Fruit fly (Drosophila melanogaster) whole organism, embryonic: ENCODE data around the gene cv-c.

Experiments used
- B-H1 ChIP-seq: fragments of 200-800 bp; sonication (Bioruptor generic); IDR thresholded peaks from 3 replicates; pipeline ENCODE4 v1.3.6; 2022; ENCODE audit warnings: missing biosample characterization, missing genetic modification characterization
- CG1024 ChIP-seq: fragments of 200-800 bp; sonication (Bioruptor generic); IDR thresholded peaks from 2 replicates; pipeline ENCODE4 v1.3.6; 2022; ENCODE audit warnings: missing biosample characterization, missing genetic modification characterization
- CG10321 ChIP-seq: fragments of 200-800 bp; sonication (Bioruptor generic); IDR thresholded peaks from 2 replicates; pipeline ENCODE4 v1.3.6; 2022; ENCODE audit warnings: missing biosample characterization, missing genetic modification characterization
- CG12299 ChIP-seq: fragments of 200-800 bp; sonication (Bioruptor generic); optimal IDR thresholded peaks from 2 replicates; lab custom pipeline; 2018; ENCODE audit warnings: missing biosample characterization, mild to moderate bottlenecking, missing genetic modification characterization
- CG13123 ChIP-seq: fragments of 200-800 bp; sonication (Bioruptor generic); optimal IDR thresholded peaks from 2 replicates; lab custom pipeline; 2016; ENCODE audit warnings: missing biosample characterization, missing genetic modification characterization
- CG14710 ChIP-seq: fragments of 200-800 bp; sonication (Bioruptor generic); optimal IDR thresholded peaks from 3 replicates; lab custom pipeline; 2019; ENCODE audit warnings: missing biosample characterization, mild to moderate bottlenecking, missing genetic modification characterization, moderate library complexity
- CG17359 ChIP-seq: fragments of 200-800 bp; sonication (Bioruptor generic); optimal IDR thresholded peaks from 3 replicates; lab custom pipeline; 2018; ENCODE audit warnings: missing biosample characterization, mild to moderate bottlenecking, missing genetic modification characterization, moderate library complexity
- CG17568 ChIP-seq: fragments of 200-800 bp; sonication (Bioruptor generic); optimal IDR thresholded peaks from 2 replicates; lab custom pipeline; 2018; ENCODE audit warnings: missing biosample characterization, mild to moderate bottlenecking, missing genetic modification characterization, moderate library complexity
- CG17802 ChIP-seq: fragments of 200-800 bp; sonication (Bioruptor generic); optimal IDR thresholded peaks from 2 replicates; lab custom pipeline; 2018; ENCODE audit warnings: missing biosample characterization, mild to moderate bottlenecking, missing genetic modification characterization, moderate library complexity
- CG1792 ChIP-seq: fragments of 200-800 bp; sonication (Bioruptor generic); optimal IDR thresholded peaks from 2 replicates; lab custom pipeline; 2016; ENCODE audit warnings: missing biosample characterization, missing genetic modification characterization
- CG31388 ChIP-seq: fragments of 200-800 bp; sonication (Bioruptor generic); optimal IDR thresholded peaks from 2 replicates; lab custom pipeline; 2016; ENCODE audit warnings: missing biosample characterization, missing genetic modification characterization
- CG32532 ChIP-seq: fragments of 200-800 bp; sonication (Bioruptor generic); IDR thresholded peaks from 2 replicates; pipeline ENCODE4 v1.3.6; 2022; ENCODE audit warnings: missing biosample characterization, missing genetic modification characterization
- CG32767 ChIP-seq: fragments of 200-800 bp; sonication (Bioruptor generic); IDR thresholded peaks from 2 replicates; pipeline ENCODE4 v1.3.6; 2022; ENCODE audit warnings: missing biosample characterization, missing genetic modification characterization
- CG5180 ChIP-seq: fragments of 200-800 bp; sonication (Bioruptor generic); optimal IDR thresholded peaks from 3 replicates; lab custom pipeline; 2017; ENCODE audit warnings: missing biosample characterization, missing genetic modification characterization, mild to moderate bottlenecking, moderate library complexity, missing genetic modification reagents
- CG6765 ChIP-seq: fragments of 200-800 bp; sonication (Bioruptor generic); optimal IDR thresholded peaks from 3 replicates; lab custom pipeline; 2017; ENCODE audit warnings: missing biosample characterization, mild to moderate bottlenecking, missing genetic modification characterization
- CG7987 ChIP-seq: fragments of 200-800 bp; sonication (Bioruptor generic); optimal IDR thresholded peaks from 2 replicates; lab custom pipeline; 2018; ENCODE audit warnings: missing biosample characterization, mild to moderate bottlenecking, missing genetic modification characterization, moderate library complexity
- CG8765 ChIP-seq: fragments of 200-800 bp; sonication (Bioruptor generic); IDR thresholded peaks from 2 replicates; pipeline ENCODE4 v1.3.6; 2022; ENCODE audit warnings: missing biosample characterization, missing genetic modification characterization
- CG8944 ChIP-seq: fragments of 200-800 bp; sonication (Bioruptor generic); optimal IDR thresholded peaks from 3 replicates; lab custom pipeline; 2016; ENCODE audit warnings: missing biosample characterization, missing genetic modification characterization
- CG9932 ChIP-seq: fragments of 200-800 bp; sonication (Bioruptor generic); IDR thresholded peaks from 2 replicates; pipeline ENCODE4 v1.3.6; 2022; ENCODE audit warnings: missing biosample characterization, missing genetic modification characterization
- CTCF ChIP-seq: fragments of 200-800 bp; sonication (Bioruptor generic); optimal IDR thresholded peaks from 2 replicates; lab custom pipeline; 2017; ENCODE audit warnings: missing biosample characterization, mild to moderate bottlenecking, missing genetic modification characterization, moderate library complexity
- GATAe ChIP-seq: fragments of 200-800 bp; sonication (Bioruptor generic); conservative IDR thresholded peaks from 2 replicates; pipeline ENCODE4 v1.3.6; 2022; ENCODE audit warnings: missing biosample characterization, missing genetic modification characterization
- Lim3 ChIP-seq: fragments of 200-800 bp; sonication (Bioruptor generic); IDR thresholded peaks from 2 replicates; pipeline ENCODE4 v1.3.6; 2022; ENCODE audit warnings: missing biosample characterization, missing genetic modification characterization
- Myb ChIP-seq: fragments of 200-800 bp; sonication (Bioruptor generic); optimal IDR thresholded peaks from 2 replicates; lab custom pipeline; 2016; ENCODE audit warnings: missing biosample characterization, missing genetic modification characterization
- Neu2 ChIP-seq: fragments of 200-800 bp; sonication (Bioruptor generic); optimal IDR thresholded peaks from 3 replicates; lab custom pipeline; 2016; ENCODE audit warnings: missing biosample characterization, missing genetic modification characterization, borderline replicate concordance
- PHDP ChIP-seq: fragments of 200-800 bp; sonication (Bioruptor generic); optimal IDR thresholded peaks from 3 replicates; lab custom pipeline; 2018; ENCODE audit warnings: missing biosample characterization, mild to moderate bottlenecking, missing genetic modification characterization, moderate library complexity
- Poxn ChIP-seq: fragments of 200-800 bp; sonication (Bioruptor generic); IDR thresholded peaks from 2 replicates; pipeline ENCODE4 v1.3.6; 2022; ENCODE audit warnings: missing biosample characterization, missing genetic modification characterization
- Ravus ChIP-seq: fragments of 200-800 bp; sonication (Bioruptor generic); IDR thresholded peaks from 2 replicates; pipeline ENCODE4 v1.3.6; 2022; ENCODE audit warnings: missing biosample characterization, missing genetic modification characterization
- Sox100B ChIP-seq: fragments of 200-800 bp; sonication (Bioruptor generic); optimal IDR thresholded peaks from 3 replicates; lab custom pipeline; 2018; ENCODE audit warnings: missing biosample characterization, mild to moderate bottlenecking, missing genetic modification characterization
- Spps ChIP-seq: fragments of 200-800 bp; sonication (Bioruptor generic); optimal IDR thresholded peaks from 2 replicates; lab custom pipeline; 2018; ENCODE audit warnings: missing biosample characterization, mild to moderate bottlenecking, missing genetic modification characterization
- TFAM ChIP-seq: fragments of 200-800 bp; sonication (Bioruptor generic); optimal IDR thresholded peaks from 2 replicates; lab custom pipeline; 2017; ENCODE audit warnings: missing biosample characterization, missing genetic modification characterization, inconsistent platforms
- Trl ChIP-seq, 3 experiments: fragments of >200 bp in 2 of 3; fragments of 200-800 bp in 1 of 3; sonication (Bioruptor generic) in 1 of 3; optimal IDR thresholded peaks; 2 replicates in 1 of 3; 3 replicates in 2 of 3; lab custom pipeline; 2016 to 2017; ENCODE audit warnings: missing biosample characterization in 1 of 3, missing genetic modification characterization in 1 of 3
- bab2 ChIP-seq: fragments of 200-800 bp; sonication (Bioruptor generic); optimal IDR thresholded peaks from 2 replicates; lab custom pipeline; 2016; ENCODE audit warnings: missing biosample characterization, missing genetic modification characterization
- ewg ChIP-seq: fragments of 200-800 bp; sonication (Bioruptor generic); optimal IDR thresholded peaks from 3 replicates; lab custom pipeline; 2017; ENCODE audit warnings: mild to moderate bottlenecking, missing biosample characterization, missing genetic modification reagents, missing genetic modification characterization
- eyg ChIP-seq: fragments of 200-800 bp; sonication (Bioruptor generic); optimal IDR thresholded peaks from 3 replicates; lab custom pipeline; 2016; ENCODE audit warnings: missing biosample characterization, missing genetic modification characterization
- gcm2 ChIP-seq: fragments of 200-800 bp; sonication (Bioruptor generic); optimal IDR thresholded peaks from 2 replicates; lab custom pipeline; 2016; ENCODE audit warnings: missing biosample characterization, missing genetic modification characterization
- kah ChIP-seq: fragments of 200-800 bp; sonication (Bioruptor generic); optimal IDR thresholded peaks from 2 replicates; lab custom pipeline; 2018; ENCODE audit warnings: missing biosample characterization, mild to moderate bottlenecking, missing genetic modification characterization
- lab ChIP-seq: fragments of 200-800 bp; sonication (Bioruptor generic); optimal IDR thresholded peaks from 3 replicates; lab custom pipeline; 2017; ENCODE audit warnings: missing biosample characterization, missing genetic modification characterization, mild to moderate bottlenecking, moderate library complexity, missing genetic modification reagents
- nom ChIP-seq: fragments of 200-800 bp; sonication (Bioruptor generic); optimal IDR thresholded peaks from 2 replicates; lab custom pipeline; 2017; ENCODE audit warnings: missing biosample characterization, missing genetic modification characterization, mild to moderate bottlenecking, moderate library complexity, missing genetic modification reagents
- oc ChIP-seq: fragments of 200-800 bp; sonication (Bioruptor generic); optimal IDR thresholded peaks from 2 replicates; lab custom pipeline; 2018; ENCODE audit warnings: missing biosample characterization, mild to moderate bottlenecking, missing genetic modification characterization, moderate library complexity
- salm ChIP-seq: fragments of 200-800 bp; sonication (Bioruptor generic); optimal IDR thresholded peaks from 2 replicates; lab custom pipeline; 2018; ENCODE audit warnings: missing biosample characterization, mild to moderate bottlenecking, missing genetic modification characterization
- seq ChIP-seq: fragments of 200-800 bp; sonication (Bioruptor generic); IDR thresholded peaks from 2 replicates; pipeline ENCODE4 v1.3.6; 2022; ENCODE audit warnings: missing biosample characterization, missing genetic modification characterization
- stc ChIP-seq: fragments of 200-800 bp; sonication (Bioruptor generic); IDR thresholded peaks from 2 replicates; pipeline ENCODE4 v1.3.6; 2022; ENCODE audit warnings: missing biosample characterization, missing genetic modification characterization
- toy ChIP-seq: fragments of 200-800 bp; sonication (Bioruptor generic); IDR thresholded peaks from 2 replicates; pipeline ENCODE4 v1.3.6; 2022; ENCODE audit warnings: missing biosample characterization, missing genetic modification characterization
- trh ChIP-seq: fragments of 200-800 bp; sonication (Bioruptor generic); optimal IDR thresholded peaks from 2 replicates; lab custom pipeline; 2016; ENCODE audit warnings: missing biosample characterization, missing genetic modification characterization
- tup ChIP-seq: fragments of 200-800 bp; sonication (Bioruptor generic); optimal IDR thresholded peaks from 2 replicates; lab custom pipeline; 2016; ENCODE audit warnings: missing biosample characterization, mild to moderate bottlenecking, missing genetic modification characterization, moderate library complexity
- zen ChIP-seq: fragments of 200-800 bp; sonication (Bioruptor generic); optimal IDR thresholded peaks from 3 replicates; lab custom pipeline; 2018; ENCODE audit warnings: missing biosample characterization, mild to moderate bottlenecking, missing genetic modification characterization, moderate library complexity
- zen2 ChIP-seq: fragments of 200-800 bp; sonication (Bioruptor generic); IDR thresholded peaks from 3 replicates; pipeline ENCODE4 v1.3.6; 2022; ENCODE audit warnings: missing biosample characterization, missing genetic modification characterization; ENCODE audit not compliant: partially characterized antibody

Gene cv-c

DNA sequence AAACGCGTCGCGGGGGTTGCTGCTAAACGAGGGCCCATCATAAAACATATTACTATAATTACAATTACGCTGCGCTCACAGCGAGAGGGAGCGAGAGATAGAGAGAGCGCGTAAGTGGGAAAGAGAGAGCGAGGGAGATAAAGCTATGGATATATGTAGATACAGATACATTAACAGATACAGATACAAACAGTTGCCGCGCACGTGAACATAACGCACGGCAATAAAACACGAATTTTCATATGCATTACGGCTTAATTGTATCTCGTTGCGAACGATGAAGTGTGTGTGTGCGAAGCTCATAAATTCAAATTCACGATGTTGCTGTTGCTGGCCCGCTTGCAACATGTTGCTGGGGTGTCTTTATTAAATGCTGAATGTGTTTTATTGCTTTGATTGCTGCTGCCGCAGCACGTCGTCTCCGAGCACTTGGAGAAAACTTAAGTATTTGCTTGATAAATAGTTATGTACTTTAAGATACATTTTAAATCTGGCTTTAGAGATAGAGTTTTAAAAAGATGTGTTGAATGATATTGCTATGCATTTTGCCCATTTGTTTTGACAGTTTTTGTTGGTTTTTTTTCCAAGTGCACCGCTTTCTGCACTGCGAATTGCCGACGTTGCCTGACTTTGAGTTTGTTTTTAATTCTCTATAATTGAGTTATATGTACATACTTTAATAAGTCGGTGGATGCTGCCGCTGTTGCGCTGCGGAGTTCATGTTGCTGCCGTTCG is 111.1 kb downstream of the cv-c start (continued):
- peak; percentile 48 to 74 for TF ChIP-seq Trl (optimal IDR thresholded peaks at IDR 0.05; lab: Kevin White, UChicago)
- TF ChIP-seq Trl (GFP tag; optimal IDR thresholded peaks at IDR 0.05; lab: Kevin White, UChicago) = peak; percentile 68
- peak; percentile 14 for TF ChIP-seq CG17802
- peak; percentile 11 for TF ChIP-seq salm (tag; lab: Kevin White, UChicago)
- peak; percentile 51 for TF ChIP-seq CG12299
- no peak for TF ChIP-seq GATAe (GFP tag; lab: Robert Waterston, UW)
- TF ChIP-seq trh (GFP tag; lab: Kevin White, UChicago) = peak; percentile 42
- TF ChIP-seq eyg (GFP tag; lab: Kevin White, UChicago) = peak; percentile 40
- TF ChIP-seq CG14710 = peak; percentile 35
- peak; percentile 78 for TF ChIP-seq nom (GFP tag; lab: Kevin White, UChicago)
- peak; percentile 69 for TF ChIP-seq ewg (GFP tag; lab: Kevin White, UChicago)
- TF ChIP-seq, all 482 proteins: peak for 355

DNA sequence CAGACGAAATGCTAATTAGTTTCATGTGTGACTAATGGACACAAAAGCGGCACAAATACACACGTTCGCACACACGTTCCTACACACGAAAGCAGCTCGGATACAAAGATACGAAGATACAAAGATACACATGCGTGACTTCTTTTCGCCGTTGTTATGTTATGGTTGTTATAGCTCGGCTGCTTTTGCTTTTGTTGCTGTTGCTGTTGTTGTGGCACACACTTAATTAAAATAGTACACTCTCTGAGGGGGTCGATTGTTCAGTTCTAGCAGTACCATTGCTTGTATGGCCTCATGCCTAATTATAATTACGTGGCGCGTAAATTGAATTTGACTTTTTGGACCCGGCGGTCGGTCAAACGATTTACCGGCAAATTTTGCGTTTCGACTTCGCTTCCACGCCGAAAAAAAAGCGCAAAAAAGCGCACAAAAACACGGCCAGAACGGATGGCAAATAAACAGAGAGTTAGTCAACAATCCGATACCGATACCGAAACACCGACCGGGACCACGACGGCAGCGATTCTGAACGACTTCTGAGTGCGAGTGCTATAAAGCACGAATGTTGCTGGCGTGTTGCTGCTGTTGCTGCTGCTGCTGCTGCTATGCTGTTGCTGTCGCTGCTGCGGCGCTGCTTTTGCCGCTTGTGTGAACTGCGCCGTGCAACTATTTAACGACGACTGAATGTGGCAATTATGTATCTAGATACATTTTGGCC is 111.9 kb downstream of the cv-c start:
- TF ChIP-seq CTCF = no peak
- no peak for TF ChIP-seq B-H1
- TF ChIP-seq stc (GFP tag; lab: Robert Waterston, UW) = no peak
- TF ChIP-seq tup = no peak
- TF ChIP-seq CG8944 (GFP tag; lab: Kevin White, UChicago) = no peak
- TF ChIP-seq Poxn (GFP tag; lab: Robert Waterston, UW) = no peak
- TF ChIP-seq CG32532 = peak; percentile 43; the same call in 1 of the 2 replicates
- no peak for TF ChIP-seq CG17359 (tag; lab: Kevin White, UChicago)
- TF ChIP-seq CG6765 = no peak
- TF ChIP-seq lab (GFP tag; lab: Kevin White, UChicago) = peak; percentile 44
- TF ChIP-seq zen2 (GFP tag; lab: Robert Waterston, UW) = no peak
- TF ChIP-seq CG1792 = no peak
- TF ChIP-seq gcm2 = no peak
- no peak for TF ChIP-seq CG17568 (GFP tag; lab: Kevin White, UChicago)
- TF ChIP-seq CG5180 = no peak
- TF ChIP-seq Neu2 (GFP tag; lab: Kevin White, UChicago) = no peak
- TF ChIP-seq Spps = no peak
- no peak for TF ChIP-seq kah
- TF ChIP-seq zen (tag; lab: Kevin White, UChicago) = no peak
- TF ChIP-seq Trl (optimal IDR thresholded peaks at IDR 0.05; lab: Kevin White, UChicago) = no peak
- TF ChIP-seq Trl (GFP tag; optimal IDR thresholded peaks at IDR 0.05; lab: Kevin White, UChicago) = no peak
- TF ChIP-seq seq = no peak
- no peak for TF ChIP-seq CG8765 (GFP tag; lab: Robert Waterston, UW)
- TF ChIP-seq Sox100B (GFP tag; lab: Kevin White, UChicago) = no peak
- TF ChIP-seq Myb (GFP tag; lab: Kevin White, UChicago) = no peak
- TF ChIP-seq CG13123 (GFP tag; lab: Kevin White, UChicago) = no peak
- TF ChIP-seq CG7987 (GFP tag; lab: Kevin White, UChicago) = no peak
- TF ChIP-seq Lim3 (GFP tag; lab: Robert Waterston, UW) = no peak
- no peak for TF ChIP-seq oc (tag; lab: Kevin White, UChicago)
- no peak for TF ChIP-seq CG10321
- TF ChIP-seq bab2 (GFP tag; lab: Kevin White, UChicago) = no peak
- TF ChIP-seq TFAM (GFP tag; lab: Kevin White, UChicago) = no peak
- no peak for TF ChIP-seq toy (GFP tag; lab: Robert Waterston, UW)
- no peak for TF ChIP-seq CG31388 (GFP tag; lab: Kevin White, UChicago)
- no peak for TF ChIP-seq Ravus
- TF ChIP-seq CG32767 (GFP tag; lab: Robert Waterston, UW) = no peak
- no peak for TF ChIP-seq PHDP (tag; lab: Kevin White, UChicago)
- peak; percentile 31 for TF ChIP-seq CG9932 (GFP tag; lab: Robert Waterston, UW)
- no peak for TF ChIP-seq CG1024 (GFP tag; lab: Robert Waterston, UW)
